Fruit fly (Drosophila melanogaster) whole organism, embryonic: Measurements from ENCODE around the gene CG5080.
A peak's percentile ranks its signal among the peaks of the same experiment; 100 is the strongest.

Experiments
- Adf1 ChIP-seq: fragments of 200-800 bp; sonication (Bioruptor generic); IDR thresholded peaks from 2 replicates; pipeline ENCODE4 v1.3.6; 2022; ENCODE audit warnings: missing biosample characterization, missing genetic modification characterization
- Asciz ChIP-seq: fragments of 200-800 bp; sonication (Bioruptor generic); optimal IDR thresholded peaks from 2 replicates; lab custom pipeline; 2017; ENCODE audit warnings: missing biosample characterization, mild to moderate bottlenecking, missing genetic modification characterization, missing genetic modification reagents
- B-H1 ChIP-seq: fragments of 200-800 bp; sonication (Bioruptor generic); IDR thresholded peaks from 3 replicates; pipeline ENCODE4 v1.3.6; 2022; ENCODE audit warnings: missing biosample characterization, missing genetic modification characterization
- C15 ChIP-seq: fragments of 200-800 bp; sonication (Bioruptor generic); IDR thresholded peaks from 3 replicates; pipeline ENCODE4 v1.3.6; 2022; ENCODE audit warnings: missing biosample characterization, missing genetic modification characterization
- CG12071 ChIP-seq: fragments of 200-800 bp; sonication (Bioruptor generic); optimal IDR thresholded peaks from 3 replicates; lab custom pipeline; 2018; ENCODE audit warnings: missing biosample characterization, mild to moderate bottlenecking, missing genetic modification characterization
- CG12391 ChIP-seq: fragments of 200-800 bp; sonication (Bioruptor generic); optimal IDR thresholded peaks from 3 replicates; lab custom pipeline; 2018; ENCODE audit warnings: missing biosample characterization, mild to moderate bottlenecking, missing genetic modification characterization, moderate library complexity
- CG12942 ChIP-seq: fragments of 200-800 bp; sonication (Bioruptor generic); optimal IDR thresholded peaks from 3 replicates; lab custom pipeline; 2016; ENCODE audit warnings: missing biosample characterization, missing genetic modification characterization
- CG13624 ChIP-seq: fragments of 200-800 bp; sonication (Bioruptor generic); optimal IDR thresholded peaks from 2 replicates; lab custom pipeline; 2016; ENCODE audit warnings: missing biosample characterization, missing genetic modification characterization
- CG14710 ChIP-seq: fragments of 200-800 bp; sonication (Bioruptor generic); optimal IDR thresholded peaks from 3 replicates; lab custom pipeline; 2019; ENCODE audit warnings: missing biosample characterization, mild to moderate bottlenecking, missing genetic modification characterization, moderate library complexity
- CG15514 ChIP-seq: fragments of 200-800 bp; sonication (Bioruptor generic); optimal IDR thresholded peaks from 3 replicates; lab custom pipeline; 2017; ENCODE audit warnings: missing biosample characterization, missing genetic modification characterization, mild to moderate bottlenecking, moderate library complexity, missing genetic modification reagents
- CG17568 ChIP-seq: fragments of 200-800 bp; sonication (Bioruptor generic); optimal IDR thresholded peaks from 2 replicates; lab custom pipeline; 2018; ENCODE audit warnings: missing biosample characterization, mild to moderate bottlenecking, missing genetic modification characterization, moderate library complexity
- CG18011 ChIP-seq: fragments of 200-800 bp; sonication (Bioruptor generic); optimal IDR thresholded peaks from 2 replicates; lab custom pipeline; 2017; ENCODE audit warnings: missing biosample characterization, missing genetic modification characterization, mild to moderate bottlenecking, moderate library complexity, missing genotype
- CG18619 ChIP-seq: fragments of 200-800 bp; sonication (Bioruptor generic); optimal IDR thresholded peaks from 3 replicates; lab custom pipeline; 2017; ENCODE audit warnings: missing biosample characterization, mild to moderate bottlenecking, missing genetic modification characterization
- CG2199 ChIP-seq: fragments of 200-800 bp; sonication (Bioruptor generic); IDR thresholded peaks from 3 replicates; pipeline ENCODE4 v1.3.6; 2022; ENCODE audit warnings: missing biosample characterization, missing genetic modification characterization
- CG3407 ChIP-seq: fragments of 200-800 bp; sonication (Bioruptor generic); optimal IDR thresholded peaks from 2 replicates; lab custom pipeline; 2018; ENCODE audit warnings: missing biosample characterization, mild to moderate bottlenecking, missing genetic modification characterization
- CG3726 ChIP-seq: fragments of 200-800 bp; sonication (Bioruptor generic); IDR thresholded peaks from 3 replicates; pipeline ENCODE4, ENCODE4 v1.3.6; 2022; ENCODE audit warnings: missing biosample characterization, missing genetic modification characterization
- CG42726 ChIP-seq: fragments of 200-800 bp; sonication (Bioruptor generic); IDR thresholded peaks from 2 replicates; pipeline ENCODE4 v1.3.6; 2022; ENCODE audit warnings: missing biosample characterization, missing genetic modification characterization; ENCODE audit not compliant: partially characterized antibody
- CG4282 ChIP-seq: fragments of 200-800 bp; sonication (Bioruptor generic); optimal IDR thresholded peaks from 2 replicates; lab custom pipeline; 2016; ENCODE audit warnings: missing biosample characterization, missing genetic modification characterization
- CG43689 ChIP-seq: fragments of 200-800 bp; sonication (Bioruptor generic); IDR thresholded peaks from 2 replicates; pipeline ENCODE4 v1.3.6; 2022; ENCODE audit warnings: missing biosample characterization, missing genetic modification characterization
- CG4424 ChIP-seq: fragments of 200-800 bp; sonication (Bioruptor generic); optimal IDR thresholded peaks from 3 replicates; lab custom pipeline; 2016; ENCODE audit warnings: missing biosample characterization, missing genetic modification characterization
- CG7556 ChIP-seq: fragments of 200-800 bp; sonication (Bioruptor generic); optimal IDR thresholded peaks from 2 replicates; lab custom pipeline; 2017; ENCODE audit warnings: missing biosample characterization, mild to moderate bottlenecking, missing genetic modification characterization
- CG9437 ChIP-seq: fragments of 200-800 bp; sonication (Bioruptor generic); optimal IDR thresholded peaks from 2 replicates; lab custom pipeline; 2018; ENCODE audit warnings: missing biosample characterization, mild to moderate bottlenecking, missing genetic modification characterization
- CrebB ChIP-seq: fragments of 200-800 bp; sonication (Bioruptor generic); optimal IDR thresholded peaks from 3 replicates; lab custom pipeline; 2018; ENCODE audit warnings: missing biosample characterization, mild to moderate bottlenecking, missing genetic modification characterization
- D19A ChIP-seq: fragments of 200-800 bp; optimal IDR thresholded peaks from 3 replicates; lab custom pipeline; 2019; ENCODE audit warnings: missing biosample characterization, mild to moderate bottlenecking, missing genetic modification characterization, moderate library complexity
- Dref ChIP-seq: fragments of 200-800 bp; sonication (Bioruptor generic); IDR thresholded peaks from 2 replicates; pipeline ENCODE4 v1.3.6; 2022; ENCODE audit warnings: missing biosample characterization, missing genetic modification characterization
- Drgx ChIP-seq: fragments of 200-800 bp; sonication (Bioruptor generic); IDR thresholded peaks from 2 replicates; pipeline ENCODE4 v1.3.6; 2022; ENCODE audit warnings: missing biosample characterization, missing genetic modification characterization
- Gsc ChIP-seq: fragments of 200-800 bp; sonication (Bioruptor generic); IDR thresholded peaks from 2 replicates; pipeline ENCODE4 v1.3.6; 2022; ENCODE audit warnings: missing biosample characterization, missing genetic modification characterization
- Kr ChIP-seq: fragments of 200-800 bp; sonication (Bioruptor generic); optimal IDR thresholded peaks from 2 replicates; lab custom pipeline; 2017; ENCODE audit warnings: missing biosample characterization, mild to moderate bottlenecking, missing genetic modification characterization
- MESR4 ChIP-seq: fragments of 200-800 bp; sonication (Bioruptor generic); optimal IDR thresholded peaks from 2 replicates; lab custom pipeline; 2018; ENCODE audit warnings: missing biosample characterization, mild to moderate bottlenecking, missing genetic modification characterization, moderate library complexity
- Myb ChIP-seq: fragments of 200-800 bp; sonication (Bioruptor generic); optimal IDR thresholded peaks from 2 replicates; lab custom pipeline; 2016; ENCODE audit warnings: missing biosample characterization, missing genetic modification characterization
- NFAT ChIP-seq: fragments of 200-800 bp; sonication (Bioruptor generic); IDR thresholded peaks from 2 replicates; pipeline ENCODE4 v1.3.6; 2022; ENCODE audit warnings: missing biosample characterization, missing genetic modification characterization
- Oaz ChIP-seq: fragments of 200-800 bp; sonication (Bioruptor generic); IDR thresholded peaks from 2 replicates; pipeline ENCODE4 v1.3.6; 2022; ENCODE audit warnings: missing biosample characterization, missing genetic modification characterization
- PHDP ChIP-seq: fragments of 200-800 bp; sonication (Bioruptor generic); optimal IDR thresholded peaks from 3 replicates; lab custom pipeline; 2018; ENCODE audit warnings: missing biosample characterization, mild to moderate bottlenecking, missing genetic modification characterization, moderate library complexity
- Pdp1 ChIP-seq, 2 experiments: fragments of 200-800 bp; sonication (Bioruptor generic); optimal IDR thresholded peaks; 3 replicates each; lab custom pipeline; 2016; ENCODE audit warnings: missing biosample characterization in 2 of 2, missing genetic modification characterization in 2 of 2, mild to moderate bottlenecking in 1 of 2, moderate library complexity in 1 of 2
- Six4 ChIP-seq: fragments of 200-800 bp; sonication (Bioruptor generic); optimal IDR thresholded peaks from 2 replicates; lab custom pipeline; 2016; ENCODE audit warnings: missing biosample characterization, missing genetic modification characterization
- ase ChIP-seq: fragments of 200-800 bp; sonication (Bioruptor generic); IDR thresholded peaks from 3 replicates; pipeline ENCODE4 v1.3.6; 2022; ENCODE audit warnings: missing biosample characterization, missing genetic modification characterization
- chn ChIP-seq: fragments of 200-800 bp; sonication (Bioruptor generic); optimal IDR thresholded peaks from 2 replicates; lab custom pipeline; 2016; ENCODE audit warnings: missing biosample characterization, missing genetic modification characterization
- corto ChIP-seq: fragments of 200-800 bp; sonication (Bioruptor generic); optimal IDR thresholded peaks from 2 replicates; lab custom pipeline; 2016; ENCODE audit warnings: missing biosample characterization, mild to moderate bottlenecking, missing genetic modification characterization, moderate library complexity
- danr ChIP-seq: fragments of 200-800 bp; sonication (Bioruptor generic); IDR thresholded peaks from 2 replicates; pipeline ENCODE4 v1.3.6; 2022; ENCODE audit warnings: missing biosample characterization, missing genetic modification characterization
- esg ChIP-seq: fragments of 200-800 bp; sonication (Bioruptor generic); conservative IDR thresholded peaks from 2 replicates; pipeline ENCODE4 v1.3.6; 2022; ENCODE audit warnings: missing biosample characterization, missing genetic modification characterization
- ftz-f1 ChIP-seq: fragments of 200-800 bp; sonication (Bioruptor generic); optimal IDR thresholded peaks from 2 replicates; lab custom pipeline; 2016; ENCODE audit warnings: missing biosample characterization, missing genetic modification characterization
- hbn ChIP-seq: fragments of 200-800 bp; sonication (Bioruptor generic); IDR thresholded peaks from 2 replicates; pipeline ENCODE4 v1.3.6; 2022; ENCODE audit warnings: missing biosample characterization, missing genetic modification characterization; ENCODE audit not compliant: partially characterized antibody
- lola ChIP-seq, 3 experiments: fragments of >200 bp in 2 of 3; fragments of 200-800 bp in 1 of 3; sonication (Bioruptor generic) in 1 of 3; optimal IDR thresholded peaks; 2 replicates each; lab custom pipeline; 2017 to 2019; ENCODE audit warnings: missing biosample characterization in 3 of 3, missing genetic modification characterization in 3 of 3, mild to moderate bottlenecking in 1 of 3, moderate library complexity in 1 of 3
- lov ChIP-seq, 2 experiments: fragments of 200-800 bp in 1 of 2; fragments of >200 bp in 1 of 2; sonication (Bioruptor generic) in 1 of 2; IDR thresholded peaks in 1 of 2; optimal IDR thresholded peaks in 1 of 2; 2 replicates in 1 of 2; 3 replicates in 1 of 2; pipeline versions ENCODE4 v1.3.6 to Lab custom; 2017 to 2022; ENCODE audit warnings: missing biosample characterization in 1 of 2, missing genetic modification characterization in 1 of 2
- mam ChIP-seq: fragments of 200-800 bp; sonication (Bioruptor generic); optimal IDR thresholded peaks from 3 replicates; lab custom pipeline; 2016; ENCODE audit warnings: missing biosample characterization, missing genetic modification characterization
- pros ChIP-seq: fragments of 200-800 bp; sonication (Bioruptor generic); optimal IDR thresholded peaks from 3 replicates; lab custom pipeline; 2019; ENCODE audit warnings: missing biosample characterization, mild to moderate bottlenecking, missing genetic modification characterization, moderate library complexity
- ranshi ChIP-seq: fragments of 200-800 bp; sonication (Bioruptor generic); IDR thresholded peaks from 2 replicates; pipeline ENCODE4 v1.3.6; 2022; ENCODE audit warnings: missing biosample characterization, missing genetic modification characterization
- sens ChIP-seq: fragments of 200-800 bp; sonication (Bioruptor generic); peaks from one replicate; lab custom pipeline; 2016; ENCODE audit warnings: missing biosample characterization, missing genetic modification characterization
- tio ChIP-seq: fragments of 200-800 bp; sonication (Bioruptor generic); optimal IDR thresholded peaks from 2 replicates; lab custom pipeline; 2017; ENCODE audit warnings: missing biosample characterization, missing genetic modification characterization, inconsistent platforms
- vnd ChIP-seq: fragments of 200-800 bp; sonication (Bioruptor generic); IDR thresholded peaks from 3 replicates; pipeline ENCODE4 v1.3.6; 2022; ENCODE audit warnings: missing biosample characterization, missing genetic modification characterization; ENCODE audit not compliant: partially characterized antibody
- zfh2 ChIP-seq: fragments of 200-800 bp; sonication (Bioruptor generic); optimal IDR thresholded peaks from 2 replicates; lab custom pipeline; 2016; ENCODE audit warnings: missing biosample characterization, missing genetic modification characterization

Gene CG5080

DNA sequence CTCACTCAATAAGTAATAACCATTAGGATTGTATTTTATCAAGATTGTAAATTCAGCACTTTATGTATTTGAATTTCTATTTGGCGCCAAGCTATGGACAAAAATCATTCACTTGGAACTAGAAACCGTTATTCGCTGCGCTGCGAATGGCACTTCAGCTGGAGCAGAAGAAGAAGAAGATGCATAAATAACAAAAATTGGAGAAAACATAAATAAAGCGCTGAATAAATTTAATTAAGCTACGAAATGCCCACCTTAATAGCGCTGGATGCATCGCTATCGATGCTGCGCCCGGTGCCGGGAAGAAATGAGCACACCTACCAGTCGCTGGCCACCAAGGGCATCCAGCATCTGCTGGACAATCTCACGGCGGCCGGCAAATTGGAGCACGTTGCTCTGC is 608 bp upstream of the CG5080 start, which contains the start of gene IntS14 (continued):
- TF ChIP-seq CG42726 (GFP tag; lab: Robert Waterston, UW) = 0 out of 2 replicates have a peak, but pooled peaks have one; percentile 5
- TF ChIP-seq B-H1 (GFP tag; lab: Robert Waterston, UW) = no peak
- no peak for TF ChIP-seq danr (GFP tag; lab: Robert Waterston, UW)
- no peak for TF ChIP-seq sens (GFP tag; lab: Kevin White, UChicago)
- no peak for TF ChIP-seq PHDP (tag; lab: Kevin White, UChicago)
- TF ChIP-seq CG9437 (GFP tag; lab: Kevin White, UChicago) = no peak
- TF ChIP-seq Dref (GFP tag; lab: Robert Waterston, UW) = 0 out of 2 replicates have a peak, but pooled peaks have one; percentile 30
- peak; percentile 12 for TF ChIP-seq CG14710
- no peak for TF ChIP-seq ranshi
- no peak for TF ChIP-seq pros
- TF ChIP-seq CG18011 (GFP tag; lab: Kevin White, UChicago) = no peak
- no peak for TF ChIP-seq CG43689 (GFP tag; lab: Robert Waterston, UW)
- no peak for TF ChIP-seq lov (optimal IDR thresholded peaks at IDR 0.05; lab: Kevin White, UChicago)
- TF ChIP-seq lov (GFP tag; IDR thresholded peaks at IDR 0.05; lab: Robert Waterston, UW) = no peak
- no peak for TF ChIP-seq CG7556 (GFP tag; lab: Kevin White, UChicago)
- TF ChIP-seq CG4424 (GFP tag; lab: Kevin White, UChicago) = no peak
- TF ChIP-seq CG17568 (GFP tag; lab: Kevin White, UChicago) = no peak
- TF ChIP-seq CrebB (tag; lab: Kevin White, UChicago) = no peak
- no peak for TF ChIP-seq mam (GFP tag; lab: Kevin White, UChicago)
- no peak for TF ChIP-seq CG12942 (GFP tag; lab: Kevin White, UChicago)
- TF ChIP-seq CG3726 (GFP tag; lab: Robert Waterston, UW) = no peak
- TF ChIP-seq ftz-f1 (GFP tag; lab: Kevin White, UChicago) = no peak
- TF ChIP-seq corto = no peak
- no peak for TF ChIP-seq zfh2 (GFP tag; lab: Kevin White, UChicago)
- TF ChIP-seq Oaz (GFP tag; lab: Robert Waterston, UW) = no peak
- TF ChIP-seq CG13624 = no peak
- TF ChIP-seq Six4 (GFP tag; lab: Kevin White, UChicago) = no peak
- no peak for TF ChIP-seq C15
- TF ChIP-seq CG12071 = no peak
- no peak for TF ChIP-seq ase (GFP tag; lab: Robert Waterston, UW)
- TF ChIP-seq Adf1 = no peak
- peak; percentile 68 for TF ChIP-seq CG15514 (GFP tag; lab: Kevin White, UChicago)
- TF ChIP-seq tio (GFP tag; lab: Kevin White, UChicago) = no peak
- no peak for TF ChIP-seq NFAT (GFP tag; lab: Robert Waterston, UW)
- no peak for TF ChIP-seq Drgx (GFP tag; lab: Robert Waterston, UW)
- TF ChIP-seq CG3407 (GFP tag; lab: Kevin White, UChicago) = no peak
- no peak for TF ChIP-seq lola (GFP tag; optimal IDR thresholded peaks at IDR 0.05; lab: Kevin White, UChicago)
- TF ChIP-seq CG18619 (GFP tag; lab: Kevin White, UChicago) = no peak
- no peak for TF ChIP-seq CG12391 (tag; lab: Kevin White, UChicago)
- TF ChIP-seq Pdp1 (GFP tag; optimal IDR thresholded peaks at IDR 0.05; lab: Kevin White, UChicago) = peak in 1 of 2 experiments; percentile 30
- TF ChIP-seq MESR4 (GFP tag; lab: Kevin White, UChicago) = peak; percentile 30
- TF ChIP-seq CG2199 = no peak
- no peak for TF ChIP-seq vnd (GFP tag; lab: Robert Waterston, UW)
- no peak for TF ChIP-seq D19A (tag; lab: Kevin White, UChicago)
- no peak for TF ChIP-seq hbn (GFP tag; lab: Robert Waterston, UW)
- TF ChIP-seq esg (GFP tag; lab: Robert Waterston, UW) = no peak
- peak; percentile 73 for TF ChIP-seq Myb (GFP tag; lab: Kevin White, UChicago)
- no peak for TF ChIP-seq Asciz (GFP tag; lab: Kevin White, UChicago)
- TF ChIP-seq chn (GFP tag; lab: Kevin White, UChicago) = no peak
- TF ChIP-seq Gsc (GFP tag; lab: Robert Waterston, UW) = no peak
- no peak for TF ChIP-seq CG4282 (GFP tag; lab: Kevin White, UChicago)
- TF ChIP-seq Kr (GFP tag; lab: Kevin White, UChicago) = no peak
